Worm (Caenorhabditis elegans) whole organism, L2 larva: ENCODE measurements around the gene fbxb-91.

Source experiments
- R02D3.7 ChIP-seq: fragments of 150-350 bp; optimal IDR thresholded peaks from 2 replicates; lab custom pipeline; 2014; ENCODE audit warnings: missing biosample characterization, missing genetic modification characterization
- ama-1 ChIP-seq: fragments of 150-350 bp; optimal IDR thresholded peaks from 2 replicates; lab custom pipeline; 2018; ENCODE audit warnings: inconsistent platforms
- elt-3 ChIP-seq: sonication (generic microtip); optimal IDR thresholded peaks from 2 replicates; lab custom pipeline; 2017; ENCODE audit warnings: missing biosample characterization, missing genetic modification characterization
- fos-1 ChIP-seq: fragments of 150-350 bp; optimal IDR thresholded peaks from 2 replicates; lab custom pipeline; 2014; ENCODE audit warnings: missing biosample characterization, missing genetic modification characterization
- nhr-237 ChIP-seq: fragments of 150-350 bp; optimal IDR thresholded peaks from 2 replicates; lab custom pipeline; 2014; ENCODE audit warnings: missing biosample characterization, missing genetic modification characterization
- nhr-6 ChIP-seq: fragments of 150-350 bp; optimal IDR thresholded peaks from 2 replicates; lab custom pipeline; 2014; ENCODE audit warnings: missing biosample characterization, missing genetic modification characterization
- nhr-77 ChIP-seq: fragments of 150-350 bp; optimal IDR thresholded peaks from 2 replicates; lab custom pipeline; 2014; ENCODE audit warnings: missing biosample characterization, missing genetic modification characterization
- skn-1 ChIP-seq: sonication (generic microtip); optimal IDR thresholded peaks from 2 replicates; lab custom pipeline; 2017; ENCODE audit warnings: missing biosample characterization, missing genetic modification characterization
- unc-55 ChIP-seq: fragments of 150-350 bp; sonication (generic microtip); optimal IDR thresholded peaks from 3 replicates; lab custom pipeline; 2014; ENCODE audit warnings: missing biosample characterization, missing genetic modification reagents, missing genetic modification characterization
- ztf-11 ChIP-seq: sonication (generic microtip); optimal IDR thresholded peaks from 2 replicates; lab custom pipeline; 2017; ENCODE audit warnings: missing biosample characterization, missing genetic modification characterization
- ztf-4 ChIP-seq: fragments of 150-350 bp; optimal IDR thresholded peaks from 2 replicates; lab custom pipeline; 2014; ENCODE audit warnings: missing biosample characterization, missing genetic modification characterization

DNA sequence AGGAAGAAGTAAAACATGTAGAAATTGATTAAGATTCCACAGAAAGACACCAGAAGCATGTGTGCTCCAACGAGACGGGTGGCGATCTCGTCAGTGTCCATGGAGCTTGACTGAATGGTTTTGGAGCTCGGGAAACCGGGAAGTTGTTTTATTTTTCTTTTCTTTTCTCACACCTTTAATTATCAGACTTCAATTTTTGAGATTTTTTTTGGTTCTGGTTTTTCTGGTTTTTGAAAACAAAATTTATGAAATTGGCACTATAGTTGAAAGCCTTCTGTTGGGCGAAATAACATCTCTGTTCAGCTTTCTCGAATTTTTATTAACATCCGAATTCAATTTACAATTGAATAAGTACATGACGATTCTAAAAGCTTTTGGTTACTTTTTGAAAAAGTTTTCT is 51.0 kb downstream of the fbxb-91 start, which contains the start of gene srx-104:
- TF ChIP-seq ama-1 (lab: Kevin White, UChicago) (no peak), nhr-77 (tag; lab: Kevin White, UChicago) (no peak), nhr-6 (tag; lab: Kevin White, UChicago) (no peak), nhr-237 (no peak), skn-1 (tag; lab: Kevin White, UChicago) (no peak), unc-55 (GFP tag; lab: Kevin White, UChicago) (no peak), ztf-11 (no peak), elt-3 (tag; lab: Kevin White, UChicago) (no peak), ztf-4 (tag; lab: Kevin White, UChicago) (no peak), fos-1 (tag; lab: Kevin White, UChicago) (no peak), R02D3.7 (tag; lab: Kevin White, UChicago) (no peak)
